Worm (Caenorhabditis elegans): Measurements from ENCODE around the gene sop-2.

The sop-2 gene

DNA sequence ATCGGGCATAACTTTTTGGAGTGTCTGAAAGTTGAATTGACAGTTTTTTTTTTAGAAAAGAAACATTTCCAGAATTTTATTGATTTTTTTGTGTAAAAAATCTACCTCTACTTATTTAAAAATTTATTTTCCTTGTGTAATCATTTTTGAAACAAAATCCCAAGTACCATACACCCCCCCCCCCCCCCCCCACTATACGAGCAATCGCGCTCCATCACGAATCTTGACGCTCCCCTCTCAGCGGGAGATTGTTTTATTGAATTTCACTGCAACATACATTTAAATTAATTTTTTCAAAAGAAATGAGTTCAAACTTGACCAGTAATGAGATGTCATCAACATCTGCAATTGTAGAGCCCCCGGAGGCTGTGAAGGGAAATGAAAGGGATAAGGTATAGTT is at the start of gene sop-2:
TSS of gene sop-2 (plus strand) at position 301 of the 400 bp plus-strand sequence.
- TF ChIP-seq pes-1 (GFP tag; IDR thresholded peaks at IDR 0.05) (no peak), ceh-13 (GFP tag; optimal IDR thresholded peaks at IDR 0.05) (no peak), hnd-1 (tag; optimal IDR thresholded peaks at IDR 0.05) (no peak), ets-7 (tag; optimal IDR thresholded peaks at IDR 0.05) (no peak), hmbx-1 (tag; optimal IDR thresholded peaks at IDR 0.05) (no peak), F13C5.2 (tag; optimal IDR thresholded peaks at IDR 0.05) (no peak), tbx-11 (GFP tag; IDR thresholded peaks at IDR 0.05) (no peak), B0310.2 (tag; optimal IDR thresholded peaks at IDR 0.05) (no peak), scrt-1 (GFP tag; IDR thresholded peaks at IDR 0.05) (no peak), aly-1 (tag; optimal IDR thresholded peaks at IDR 0.05) (no peak), ceh-36 (tag; optimal IDR thresholded peaks at IDR 0.05) (no peak), sea-1 (GFP tag; conservative IDR thresholded peaks at IDR 0.05) (no peak), flt-1 (GFP tag; IDR thresholded peaks at IDR 0.05) (no peak), hmg-4 (GFP tag; optimal IDR thresholded peaks at IDR 0.05) (no peak), tbx-37 (GFP tag; conservative IDR thresholded peaks at IDR 0.05) (no peak), ama-1 (optimal IDR thresholded peaks at IDR 0.05) (no peak)

DNA sequence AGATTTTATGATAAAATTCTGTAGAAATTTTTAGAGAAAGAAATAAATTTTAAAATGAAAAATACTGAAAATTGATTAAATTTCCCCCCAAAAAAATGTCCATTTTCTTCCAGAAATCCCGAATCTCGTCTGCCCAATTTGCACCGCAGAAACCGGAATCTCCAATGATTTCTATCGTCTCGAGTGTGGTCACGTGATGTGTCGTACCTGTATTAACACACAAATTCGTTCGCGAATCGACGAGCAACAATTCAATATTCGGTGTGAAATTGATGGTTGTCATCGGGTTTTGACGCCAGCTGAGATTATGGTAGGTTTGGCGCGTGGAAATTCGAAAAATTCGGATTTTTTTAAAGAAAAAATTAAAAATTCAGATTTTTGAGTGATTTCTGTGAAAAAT is 43.2 kb upstream of the sop-2 start:
- TF ChIP-seq tbx-37 (GFP tag; conservative IDR thresholded peaks at IDR 0.05), result no peak
- TF ChIP-seq hmbx-1 (tag; optimal IDR thresholded peaks at IDR 0.05), result no peak
- TF ChIP-seq hnd-1 (tag; optimal IDR thresholded peaks at IDR 0.05), result no peak
- no peak for TF ChIP-seq pes-1 (GFP tag; IDR thresholded peaks at IDR 0.05)

DNA sequence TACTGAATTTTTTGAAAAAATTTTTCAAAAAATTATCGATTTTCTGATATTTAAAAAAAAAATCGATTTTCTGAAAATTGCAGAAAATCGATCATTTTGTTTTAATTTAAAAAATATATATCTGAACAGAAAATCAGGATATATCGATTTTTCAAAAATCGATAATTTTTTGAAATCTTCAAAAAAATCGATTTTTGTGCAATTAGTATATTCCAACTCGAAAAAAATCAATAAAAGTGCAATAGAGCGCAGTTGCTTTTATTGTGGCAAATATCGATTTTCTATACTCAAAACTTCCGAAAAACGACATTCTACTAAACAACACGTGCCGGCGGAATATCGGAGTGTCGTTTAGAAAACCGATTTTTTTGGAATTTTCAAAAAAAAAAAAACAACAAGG is 39.1 kb upstream of the sop-2 start:
- TF ChIP-seq hmg-4 (GFP tag; optimal IDR thresholded peaks at IDR 0.05), result no peak
- TF ChIP-seq sea-1 (GFP tag; conservative IDR thresholded peaks at IDR 0.05), result no peak
- no peak for TF ChIP-seq ceh-13 (GFP tag; optimal IDR thresholded peaks at IDR 0.05)
- TF ChIP-seq scrt-1 (GFP tag; IDR thresholded peaks at IDR 0.05), result no peak
- TF ChIP-seq hmbx-1 (tag; optimal IDR thresholded peaks at IDR 0.05), result no peak
- no peak for TF ChIP-seq ama-1 (optimal IDR thresholded peaks at IDR 0.05)
- TF ChIP-seq tra-4 (tag; optimal IDR thresholded peaks at IDR 0.05), result no peak
- no peak for TF ChIP-seq B0310.2 (tag; optimal IDR thresholded peaks at IDR 0.05)
- TF ChIP-seq flt-1 (GFP tag; IDR thresholded peaks at IDR 0.05), result no peak
- no peak for TF ChIP-seq ceh-36 (tag; optimal IDR thresholded peaks at IDR 0.05)
- TF ChIP-seq tbx-37 (GFP tag; conservative IDR thresholded peaks at IDR 0.05), result no peak
- no peak for TF ChIP-seq tbx-11 (GFP tag; IDR thresholded peaks at IDR 0.05)
- no peak for TF ChIP-seq hnd-1 (tag; optimal IDR thresholded peaks at IDR 0.05)
- no peak for TF ChIP-seq F13C5.2 (tag; optimal IDR thresholded peaks at IDR 0.05)
- no peak for TF ChIP-seq pes-1 (GFP tag; IDR thresholded peaks at IDR 0.05)

DNA sequence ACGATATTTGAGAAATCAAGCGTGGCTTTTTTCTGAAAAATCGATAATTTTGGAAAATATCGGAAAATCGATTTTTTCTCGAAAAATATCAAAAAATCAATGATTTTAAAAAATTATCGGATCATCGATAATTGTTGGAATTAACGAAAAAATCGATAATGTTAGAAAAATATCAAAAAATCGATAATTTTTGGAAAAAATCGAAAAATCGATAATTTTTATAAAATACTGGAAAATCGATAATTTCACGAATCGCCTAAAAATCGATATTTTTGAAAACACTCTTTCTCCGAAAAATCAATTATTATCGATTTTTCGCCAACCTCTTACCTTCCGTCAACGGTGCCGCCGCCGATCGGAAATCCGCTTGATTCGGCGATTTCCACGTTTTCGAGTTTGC is 38.5 kb upstream of the sop-2 start:
- TF ChIP-seq ceh-13 (GFP tag; optimal IDR thresholded peaks at IDR 0.05) (no peak), tbx-37 (GFP tag; conservative IDR thresholded peaks at IDR 0.05) (no peak), scrt-1 (GFP tag; IDR thresholded peaks at IDR 0.05) (no peak), tra-4 (tag; optimal IDR thresholded peaks at IDR 0.05) (no peak), hmbx-1 (tag; optimal IDR thresholded peaks at IDR 0.05) (no peak)

DNA sequence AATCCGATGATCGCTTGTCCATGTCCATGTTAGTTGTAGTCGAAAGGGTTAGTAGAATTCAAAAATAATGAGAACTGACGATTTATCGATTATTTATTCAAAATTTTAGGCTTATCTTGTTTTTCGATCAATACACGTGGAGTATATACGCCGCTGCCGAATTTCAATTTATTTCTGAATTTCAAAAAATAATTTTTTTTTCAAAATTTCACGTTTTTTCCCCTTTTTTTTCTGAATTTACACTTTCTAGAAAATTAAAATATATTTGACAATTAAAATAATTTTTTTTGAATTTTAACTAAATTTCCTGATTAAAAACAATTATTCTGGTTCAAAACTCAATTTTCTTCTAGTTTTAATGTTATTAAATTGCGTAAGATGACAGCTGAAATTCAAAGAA is 37.4 kb upstream of the sop-2 start, which contains the start of gene C50E10.1:
TSS of gene C50E10.1 (minus strand) at position 101 of the 400 bp plus-strand sequence.
- TF ChIP-seq ceh-13 (GFP tag; optimal IDR thresholded peaks at IDR 0.05) (no peak), hnd-1 (tag; optimal IDR thresholded peaks at IDR 0.05) (no peak), ama-1 (optimal IDR thresholded peaks at IDR 0.05) (no peak), tbx-37 (GFP tag; conservative IDR thresholded peaks at IDR 0.05) (no peak), ets-7 (tag; optimal IDR thresholded peaks at IDR 0.05) (no peak), scrt-1 (GFP tag; IDR thresholded peaks at IDR 0.05) (no peak), pes-1 (GFP tag; IDR thresholded peaks at IDR 0.05) (no peak), aly-1 (tag; optimal IDR thresholded peaks at IDR 0.05) (no peak), tra-4 (tag; optimal IDR thresholded peaks at IDR 0.05) (no peak), B0310.2 (tag; optimal IDR thresholded peaks at IDR 0.05) (no peak), F13C5.2 (tag; optimal IDR thresholded peaks at IDR 0.05) (no peak), hmbx-1 (tag; optimal IDR thresholded peaks at IDR 0.05) (no peak), tbx-11 (GFP tag; IDR thresholded peaks at IDR 0.05) (no peak), hmg-4 (GFP tag; optimal IDR thresholded peaks at IDR 0.05) (no peak), flt-1 (GFP tag; IDR thresholded peaks at IDR 0.05) (no peak), sea-1 (GFP tag; conservative IDR thresholded peaks at IDR 0.05) (no peak), ceh-36 (tag; optimal IDR thresholded peaks at IDR 0.05) (no peak)

DNA sequence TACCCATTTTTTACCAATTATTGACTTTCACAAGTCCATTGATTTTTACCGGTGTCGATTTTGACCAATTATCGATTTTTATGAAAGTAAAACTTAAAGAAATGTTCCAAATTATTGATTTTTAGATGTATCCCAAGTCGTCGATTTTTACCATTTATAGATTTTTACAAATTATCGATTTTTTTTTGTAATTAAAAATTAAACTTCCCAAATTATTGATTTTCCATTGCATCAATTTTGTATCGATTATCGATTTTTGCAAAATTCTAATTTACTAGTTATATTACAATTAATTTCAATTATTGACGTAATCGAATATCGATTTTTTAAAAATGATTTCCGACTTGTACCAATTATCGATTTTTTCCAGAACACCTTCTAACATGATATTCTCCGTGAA is 36.6 kb upstream of the sop-2 start, which contains the start of gene sre-50:
TSS of gene sre-50 (plus strand) at position 384 of the 400 bp plus-strand sequence.
- TF ChIP-seq F13C5.2 (tag; optimal IDR thresholded peaks at IDR 0.05) (no peak), hmbx-1 (tag; optimal IDR thresholded peaks at IDR 0.05) (no peak), flt-1 (GFP tag; IDR thresholded peaks at IDR 0.05) (no peak), aly-1 (tag; optimal IDR thresholded peaks at IDR 0.05) (no peak), scrt-1 (GFP tag; IDR thresholded peaks at IDR 0.05) (no peak), pes-1 (GFP tag; IDR thresholded peaks at IDR 0.05) (no peak)

DNA sequence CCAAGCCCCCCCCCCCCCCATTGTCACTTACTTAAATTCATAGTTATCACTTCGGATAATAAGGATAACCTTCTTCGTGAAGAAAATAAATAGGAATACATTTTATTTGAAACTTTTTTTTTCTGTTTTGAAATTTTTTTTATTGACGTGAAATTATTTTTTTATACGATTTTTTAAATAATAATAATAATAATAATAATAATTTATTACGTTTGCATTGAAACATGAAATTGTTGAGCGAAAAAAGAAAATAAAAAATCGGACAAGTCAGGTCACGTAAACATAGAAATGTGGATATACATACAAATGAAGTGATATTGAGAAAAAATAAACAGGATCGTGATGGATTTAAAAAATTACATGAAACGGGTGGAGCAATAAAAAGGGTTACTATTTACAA is 30.1 kb upstream of the sop-2 start, which contains the start of gene C50E10.2:
TSS of gene C50E10.2 (minus strand) at position 101 of the 400 bp plus-strand sequence.
- TF ChIP-seq flt-1 (GFP tag; IDR thresholded peaks at IDR 0.05), result no peak
- no peak for TF ChIP-seq B0310.2 (tag; optimal IDR thresholded peaks at IDR 0.05)
- TF ChIP-seq hmbx-1 (tag; optimal IDR thresholded peaks at IDR 0.05), result no peak
- no peak for TF ChIP-seq hmg-4 (GFP tag; optimal IDR thresholded peaks at IDR 0.05)

DNA sequence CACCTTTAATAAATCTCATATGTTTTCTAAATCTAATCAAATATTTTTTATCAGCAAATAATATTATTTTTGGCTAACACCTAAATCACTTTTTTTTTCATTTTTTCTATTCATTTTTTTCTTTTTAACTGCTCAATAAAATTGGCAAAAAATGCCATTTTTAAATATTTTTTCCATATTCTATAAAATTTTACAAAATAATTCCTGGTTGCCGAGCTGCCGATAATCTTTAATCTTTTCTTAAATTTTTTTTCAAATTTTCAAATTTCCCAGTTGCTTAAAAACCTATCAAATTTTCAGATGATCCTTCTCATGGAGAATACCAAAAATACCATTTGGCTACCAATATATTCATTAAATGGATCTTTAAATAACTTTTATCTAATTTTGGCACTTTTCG is 28.2 kb upstream of the sop-2 start, which contains the start of gene sre-51:
TSS of gene sre-51 (plus strand) at position 301 of the 400 bp plus-strand sequence.
- TF ChIP-seq ceh-13 (GFP tag; optimal IDR thresholded peaks at IDR 0.05) (no peak), ama-1 (optimal IDR thresholded peaks at IDR 0.05) (no peak), sea-1 (GFP tag; conservative IDR thresholded peaks at IDR 0.05) (no peak), tra-4 (tag; optimal IDR thresholded peaks at IDR 0.05) (no peak), aly-1 (tag; optimal IDR thresholded peaks at IDR 0.05) (no peak), F13C5.2 (tag; optimal IDR thresholded peaks at IDR 0.05) (no peak)
